Fruit fly (Drosophila melanogaster) whole organism, embryonic: ENCODE measurements around the gene CG11726.

Experiments used
- Aef1 ChIP-seq: fragments of 200-800 bp; sonication (Bioruptor generic); IDR thresholded peaks from 3 replicates; pipeline ENCODE4 v1.3.6; 2022; ENCODE audit warnings: missing biosample characterization, missing genetic modification characterization
- Antp ChIP-seq: fragments of 200-800 bp; sonication (Bioruptor generic); optimal IDR thresholded peaks from 3 replicates; lab custom pipeline; 2016; ENCODE audit warnings: missing biosample characterization, missing genetic modification characterization
- CG10209 ChIP-seq: fragments of 200-800 bp; sonication (Bioruptor generic); optimal IDR thresholded peaks from 3 replicates; lab custom pipeline; 2017; ENCODE audit warnings: missing biosample characterization, mild to moderate bottlenecking, missing genetic modification characterization, missing genetic modification reagents
- CG11504 ChIP-seq: fragments of 200-800 bp; sonication (Bioruptor generic); optimal IDR thresholded peaks from 3 replicates; lab custom pipeline; 2019; ENCODE audit warnings: missing biosample characterization, mild to moderate bottlenecking, missing genetic modification characterization, moderate library complexity
- CG12299 ChIP-seq: fragments of 200-800 bp; sonication (Bioruptor generic); optimal IDR thresholded peaks from 2 replicates; lab custom pipeline; 2018; ENCODE audit warnings: missing biosample characterization, mild to moderate bottlenecking, missing genetic modification characterization
- CG13624 ChIP-seq: fragments of 200-800 bp; sonication (Bioruptor generic); optimal IDR thresholded peaks from 2 replicates; lab custom pipeline; 2016; ENCODE audit warnings: missing biosample characterization, missing genetic modification characterization
- CG14860 ChIP-seq: fragments of 200-800 bp; sonication (Bioruptor generic); IDR thresholded peaks from 3 replicates; pipeline ENCODE4 v1.3.6; 2022; ENCODE audit warnings: missing biosample characterization, missing genetic modification characterization; ENCODE audit not compliant: partially characterized antibody
- CG1603 ChIP-seq: fragments of 200-800 bp; sonication (Bioruptor generic); optimal IDR thresholded peaks from 2 replicates; lab custom pipeline; 2019; ENCODE audit warnings: missing biosample characterization, mild to moderate bottlenecking, missing genetic modification characterization, moderate library complexity
- CG18619 ChIP-seq: fragments of 200-800 bp; sonication (Bioruptor generic); optimal IDR thresholded peaks from 3 replicates; lab custom pipeline; 2017; ENCODE audit warnings: missing biosample characterization, mild to moderate bottlenecking, missing genetic modification characterization
- CG30403 ChIP-seq: fragments of 200-800 bp; sonication (Bioruptor generic); optimal IDR thresholded peaks from 3 replicates; lab custom pipeline; 2016; ENCODE audit warnings: missing biosample characterization, missing genetic modification characterization
- CG3065 ChIP-seq: fragments of 200-800 bp; sonication (Bioruptor generic); optimal IDR thresholded peaks from 2 replicates; lab custom pipeline; 2016; ENCODE audit warnings: missing biosample characterization, missing genetic modification characterization
- CG33557 ChIP-seq: fragments of 200-800 bp; sonication (Bioruptor generic); optimal IDR thresholded peaks from 2 replicates; lab custom pipeline; 2019; ENCODE audit warnings: missing biosample characterization, mild to moderate bottlenecking, missing genetic modification characterization, moderate library complexity
- CG42726 ChIP-seq: fragments of 200-800 bp; sonication (Bioruptor generic); IDR thresholded peaks from 2 replicates; pipeline ENCODE4 v1.3.6; 2022; ENCODE audit warnings: missing biosample characterization, missing genetic modification characterization; ENCODE audit not compliant: partially characterized antibody
- CG4282 ChIP-seq: fragments of 200-800 bp; sonication (Bioruptor generic); optimal IDR thresholded peaks from 2 replicates; lab custom pipeline; 2016; ENCODE audit warnings: missing biosample characterization, missing genetic modification characterization
- CG4360 ChIP-seq: fragments of 200-800 bp; sonication (Bioruptor generic); IDR thresholded peaks from 2 replicates; pipeline ENCODE4 v1.3.6; 2022; ENCODE audit warnings: missing biosample characterization, missing genetic modification characterization
- CG9437 ChIP-seq: fragments of 200-800 bp; sonication (Bioruptor generic); optimal IDR thresholded peaks from 2 replicates; lab custom pipeline; 2018; ENCODE audit warnings: missing biosample characterization, mild to moderate bottlenecking, missing genetic modification characterization
- CG9876 ChIP-seq: fragments of 200-800 bp; sonication (Bioruptor generic); optimal IDR thresholded peaks from 2 replicates; lab custom pipeline; 2016; ENCODE audit warnings: missing biosample characterization, missing genetic modification characterization
- Dek ChIP-seq: fragments of 200-800 bp; sonication (Bioruptor generic); optimal IDR thresholded peaks from 3 replicates; lab custom pipeline; 2019; ENCODE audit warnings: missing biosample characterization, mild to moderate bottlenecking, missing genetic modification characterization, moderate library complexity
- Dll ChIP-seq: fragments of 200-800 bp; sonication (Bioruptor generic); IDR thresholded peaks from 4 replicates; pipeline ENCODE4 v1.3.6; 2022; ENCODE audit warnings: missing biosample characterization, missing genetic modification characterization; ENCODE audit not compliant: partially characterized antibody
- Eip74EF ChIP-seq, 2 experiments: fragments of 200-800 bp in 1 of 2; fragments of >200 bp in 1 of 2; sonication (Bioruptor generic) in 1 of 2; optimal IDR thresholded peaks; 2 replicates each; lab custom pipeline; 2017 to 2019; ENCODE audit warnings: missing biosample characterization in 2 of 2, missing genetic modification characterization in 2 of 2, mild to moderate bottlenecking in 1 of 2, moderate library complexity in 1 of 2
- Elba2 ChIP-seq: fragments of 200-800 bp; sonication (Bioruptor generic); optimal IDR thresholded peaks from 3 replicates; lab custom pipeline; 2016; ENCODE audit warnings: missing biosample characterization, missing genetic modification characterization
- HLHmδ ChIP-seq: fragments of 200-800 bp; sonication (Bioruptor generic); optimal IDR thresholded peaks from 2 replicates; lab custom pipeline; 2018; ENCODE audit warnings: missing biosample characterization, mild to moderate bottlenecking, missing genetic modification characterization, moderate library complexity
- Hr39 ChIP-seq: fragments of >200 bp; optimal IDR thresholded peaks from 2 replicates; lab custom pipeline; 2017
- Hr51 ChIP-seq, 2 experiments: fragments of 200-800 bp; sonication (Bioruptor generic); optimal IDR thresholded peaks; 2 replicates in 1 of 2; 3 replicates in 1 of 2; lab custom pipeline; 2016 to 2018; ENCODE audit warnings: missing biosample characterization in 2 of 2, missing genetic modification characterization in 2 of 2, mild to moderate bottlenecking in 1 of 2, moderate library complexity in 1 of 2
- Mad ChIP-seq: fragments of 200-800 bp; sonication (Bioruptor generic); optimal IDR thresholded peaks from 2 replicates; lab custom pipeline; 2016; ENCODE audit warnings: missing biosample characterization, missing genetic modification characterization
- Max ChIP-seq: fragments of 200-800 bp; sonication (Bioruptor generic); optimal IDR thresholded peaks from 2 replicates; lab custom pipeline; 2016; ENCODE audit warnings: missing biosample characterization, mild to moderate bottlenecking, missing genetic modification characterization
- Med ChIP-seq: fragments of 200-800 bp; sonication (Bioruptor generic); peaks from one replicate; lab custom pipeline; 2016; ENCODE audit warnings: missing biosample characterization, missing genetic modification characterization, mild to moderate bottlenecking, inconsistent platforms, moderate library complexity
- Nf-YC ChIP-seq: fragments of 200-800 bp; optimal IDR thresholded peaks from 3 replicates; lab custom pipeline; 2019; ENCODE audit warnings: missing biosample characterization, mild to moderate bottlenecking, missing genetic modification characterization, moderate library complexity
- PHDP ChIP-seq: fragments of 200-800 bp; sonication (Bioruptor generic); optimal IDR thresholded peaks from 3 replicates; lab custom pipeline; 2018; ENCODE audit warnings: missing biosample characterization, mild to moderate bottlenecking, missing genetic modification characterization, moderate library complexity
- Rfx ChIP-seq: fragments of 200-800 bp; sonication (Bioruptor generic); IDR thresholded peaks from 2 replicates; pipeline ENCODE4 v1.3.6; 2022; ENCODE audit warnings: missing biosample characterization, missing genetic modification characterization
- bsh ChIP-seq, 2 experiments: fragments of 200-800 bp; sonication (Bioruptor generic); optimal IDR thresholded peaks; 2 replicates each; lab custom pipeline; 2017 to 2018; ENCODE audit warnings: mild to moderate bottlenecking in 2 of 2, missing biosample characterization in 2 of 2, missing genetic modification characterization in 2 of 2, moderate library complexity in 1 of 2
- btn ChIP-seq: fragments of 200-800 bp; sonication (Bioruptor generic); optimal IDR thresholded peaks from 2 replicates; lab custom pipeline; 2016; ENCODE audit warnings: missing biosample characterization, missing genetic modification characterization
- crc ChIP-seq: fragments of 200-800 bp; sonication (Bioruptor generic); optimal IDR thresholded peaks from 2 replicates; lab custom pipeline; 2016; ENCODE audit warnings: missing biosample characterization, missing genetic modification characterization
- croc ChIP-seq: fragments of 200-800 bp; sonication (Bioruptor generic); conservative IDR thresholded peaks from 3 replicates; pipeline ENCODE4 v1.3.6; 2022; ENCODE audit warnings: missing biosample characterization, missing genetic modification characterization
- dimm ChIP-seq: fragments of 200-800 bp; sonication (Bioruptor generic); IDR thresholded peaks from 2 replicates; pipeline ENCODE4 v1.3.6; 2022; ENCODE audit warnings: missing biosample characterization, missing genetic modification characterization
- dmrt11E ChIP-seq: fragments of 200-800 bp; sonication (Bioruptor generic); optimal IDR thresholded peaks from 3 replicates; lab custom pipeline; 2018; ENCODE audit warnings: missing biosample characterization, mild to moderate bottlenecking, missing genetic modification characterization, moderate library complexity
- her ChIP-seq: fragments of 200-800 bp; sonication (Bioruptor generic); optimal IDR thresholded peaks from 2 replicates; lab custom pipeline; 2016; ENCODE audit warnings: missing biosample characterization, missing genetic modification characterization
- jing ChIP-seq: fragments of 200-800 bp; sonication (Bioruptor generic); optimal IDR thresholded peaks from 2 replicates; lab custom pipeline; 2018; ENCODE audit warnings: missing biosample characterization, mild to moderate bottlenecking, missing genetic modification characterization
- klu ChIP-seq: fragments of 200-800 bp; sonication (Bioruptor generic); IDR thresholded peaks from 2 replicates; pipeline ENCODE4 v1.3.6; 2022; ENCODE audit warnings: missing biosample characterization, missing genetic modification characterization
- lola ChIP-seq, 3 experiments: fragments of >200 bp in 2 of 3; fragments of 200-800 bp in 1 of 3; sonication (Bioruptor generic) in 1 of 3; optimal IDR thresholded peaks; 2 replicates each; lab custom pipeline; 2017 to 2019; ENCODE audit warnings: missing biosample characterization in 3 of 3, missing genetic modification characterization in 3 of 3, mild to moderate bottlenecking in 1 of 3, moderate library complexity in 1 of 3
- nau ChIP-seq: fragments of 200-800 bp; sonication (Bioruptor generic); optimal IDR thresholded peaks from 3 replicates; lab custom pipeline; 2017; ENCODE audit warnings: missing biosample characterization, mild to moderate bottlenecking, missing genetic modification characterization, missing genetic modification reagents
- org-1 ChIP-seq: fragments of 200-800 bp; sonication (Bioruptor generic); optimal IDR thresholded peaks from 2 replicates; lab custom pipeline; 2017; ENCODE audit warnings: missing biosample characterization, missing genetic modification characterization
- pita ChIP-seq: fragments of 200-800 bp; sonication (Bioruptor generic); optimal IDR thresholded peaks from 2 replicates; lab custom pipeline; 2017; ENCODE audit warnings: missing biosample characterization, mild to moderate bottlenecking, missing genetic modification characterization
- prd ChIP-seq, 3 experiments: fragments of >200 bp in 2 of 3; fragments of 200-800 bp in 1 of 3; sonication (Bioruptor generic) in 1 of 3; optimal IDR thresholded peaks in 2 of 3; IDR thresholded peaks in 1 of 3; 2 replicates in 2 of 3; 3 replicates in 1 of 3; pipeline versions ENCODE4 v1.3.6 to Lab custom; 2017 to 2022; ENCODE audit warnings: missing biosample characterization in 1 of 3, missing genetic modification characterization in 1 of 3
- tgo ChIP-seq: fragments of 200-800 bp; sonication (Bioruptor generic); IDR thresholded peaks from 3 replicates; pipeline ENCODE4 v1.3.6; 2022; ENCODE audit warnings: missing biosample characterization, missing genetic modification characterization
- tll ChIP-seq, 2 experiments: fragments of 200-800 bp in 1 of 2; fragments of >200 bp in 1 of 2; sonication (Bioruptor generic) in 1 of 2; optimal IDR thresholded peaks; 2 replicates each; lab custom pipeline; 2017 to 2019; ENCODE audit warnings: missing biosample characterization in 2 of 2, missing genetic modification characterization in 2 of 2, mild to moderate bottlenecking in 1 of 2, moderate library complexity in 1 of 2
- usp ChIP-seq: fragments of >200 bp; optimal IDR thresholded peaks from 2 replicates; lab custom pipeline; 2017; ENCODE audit warnings: missing biosample characterization, missing genetic modification characterization
- wek ChIP-seq: fragments of 200-800 bp; sonication (Bioruptor generic); optimal IDR thresholded peaks from 3 replicates; lab custom pipeline; 2018; ENCODE audit warnings: missing biosample characterization, mild to moderate bottlenecking, missing genetic modification characterization, moderate library complexity

Gene CG11726

dm6 chr3L:11408282-11409047 lies 14.0 kb downstream of the CG11726 start (continued):
- TF ChIP-seq Antp (GFP tag; lab: Kevin White, UChicago) (peak; percentile 50), CG1603 (peak; percentile 48), nau (GFP tag; lab: Kevin White, UChicago) (peak; percentile 31), CG3065 (GFP tag; lab: Kevin White, UChicago) (no peak), CG18619 (GFP tag; lab: Kevin White, UChicago) (no peak), CG12299 (tag; lab: Kevin White, UChicago) (no peak), CG42726 (no peak), lola (GFP tag; optimal IDR thresholded peaks at IDR 0.05; lab: Kevin White, UChicago) (peak in 1 of 3 experiments; percentile 15), Eip74EF (GFP tag; optimal IDR thresholded peaks at IDR 0.05; lab: Kevin White, UChicago) (no peak), pita (GFP tag; lab: Kevin White, UChicago) (no peak), org-1 (GFP tag; lab: Kevin White, UChicago) (peak; percentile 29), usp (GFP tag; lab: Kevin White, UChicago) (no peak), dimm (GFP tag; lab: Robert Waterston, UW) (no peak), CG9876 (GFP tag; lab: Kevin White, UChicago) (no peak), Aef1 (GFP tag; lab: Robert Waterston, UW) (no peak), btn (peak; percentile 10), CG4282 (GFP tag; lab: Kevin White, UChicago) (no peak), crc (GFP tag; lab: Kevin White, UChicago) (no peak), tll (GFP tag; optimal IDR thresholded peaks at IDR 0.05; lab: Kevin White, UChicago) (no peak), CG14860 (GFP tag; lab: Robert Waterston, UW) (no peak), Elba2 (GFP tag; lab: Kevin White, UChicago) (no peak), wek (GFP tag; lab: Kevin White, UChicago) (no peak), Rfx (GFP tag; lab: Robert Waterston, UW) (no peak), Max (no peak), Hr39 (lab: Kevin White, UChicago) (no peak), Mad (GFP tag; lab: Kevin White, UChicago) (no peak), tgo (GFP tag; lab: Robert Waterston, UW) (no peak), her (GFP tag; lab: Kevin White, UChicago) (no peak), HLHmδ (no peak), Hr51 (GFP tag; optimal IDR thresholded peaks at IDR 0.05; lab: Kevin White, UChicago) (peak in 1 of 2 experiments; percentile 48), CG30403 (GFP tag; lab: Kevin White, UChicago) (peak; percentile 39), croc (no peak), dmrt11E (tag; lab: Kevin White, UChicago) (peak; percentile 8), CG11504 (tag; lab: Kevin White, UChicago) (peak; percentile 61), CG4360 (GFP tag; lab: Robert Waterston, UW) (no peak), PHDP (no peak), Med (peak; percentile 78), Nf-YC (tag; lab: Kevin White, UChicago) (no peak), prd (optimal IDR thresholded peaks at IDR 0.05; lab: Kevin White, UChicago) (no peak), prd (GFP tag; IDR thresholded peaks at IDR 0.05; lab: Robert Waterston, UW) (peak; percentile 38; the same call in 1 of the 3 replicates), Dll (no peak), CG13624 (GFP tag; lab: Kevin White, UChicago) (peak; percentile 24), CG9437 (peak; percentile 16), CG33557 (no peak), jing (GFP tag; lab: Kevin White, UChicago) (no peak), Dek (tag; lab: Kevin White, UChicago) (no peak), bsh (GFP tag; optimal IDR thresholded peaks at IDR 0.05; lab: Kevin White, UChicago) (peak in 1 of 2 experiments; percentile 38), klu (GFP tag; lab: Robert Waterston, UW) (no peak), CG10209 (GFP tag; lab: Kevin White, UChicago) (peak; percentile 15)
